Worm (Caenorhabditis elegans) whole organism, midembryonic: Measurements from ENCODE around the gene B0563.1.
"Not testable (repeated sequence)": the region's sequence is repeated elsewhere in the genome, so short reads cannot be mapped to it uniquely, and the experiment has no call there.

ENCODE experiments used
- T22C8.4 ChIP-seq: fragments of 200-800 bp; sonication (Bioruptor generic); IDR thresholded peaks from 2 replicates; pipeline ENCODE4 v1.3.6; 2022; ENCODE audit warnings: missing genetic modification characterization, missing compliant biosample characterization
- cog-1 ChIP-seq: sonication (generic microtip); optimal IDR thresholded peaks from 2 replicates; lab custom pipeline; 2016; ENCODE audit warnings: missing genetic modification characterization, missing compliant biosample characterization
- flt-1 ChIP-seq: fragments of 200-800 bp; sonication (Bioruptor generic); IDR thresholded peaks from 2 replicates; pipeline ENCODE4 v1.3.6; 2022; ENCODE audit warnings: missing genetic modification characterization, missing compliant biosample characterization
- klf-2 ChIP-seq: fragments of 200-800 bp; sonication (Bioruptor generic); conservative IDR thresholded peaks from 2 replicates; pipeline ENCODE4 v1.3.6; 2022; ENCODE audit warnings: missing genetic modification reagents, missing genetic modification characterization, missing compliant biosample characterization
- med-1 ChIP-seq: sonication (generic microtip); optimal IDR thresholded peaks from 2 replicates; lab custom pipeline; 2017; ENCODE audit warnings: missing genetic modification characterization, mild to moderate bottlenecking, missing compliant biosample characterization, antibody characterized with exemption, missing genetic modification reagents; ENCODE audit not compliant: insufficient read depth
- ref-1 ChIP-seq: fragments of 200-800 bp; sonication (Bioruptor generic); conservative IDR thresholded peaks from 2 replicates; pipeline ENCODE4 v1.3.6; 2022; ENCODE audit warnings: missing genetic modification reagents, missing genetic modification characterization, missing compliant biosample characterization
- tab-1 ChIP-seq: fragments of 200-800 bp; sonication (Bioruptor generic); IDR thresholded peaks from 2 replicates; pipeline ENCODE4 v1.3.6; 2022; ENCODE audit warnings: missing genetic modification characterization, missing compliant biosample characterization
- ztf-23 ChIP-seq: fragments of 200-800 bp; sonication (Bioruptor generic); IDR thresholded peaks from 2 replicates; pipeline ENCODE4 v1.3.6; 2022; ENCODE audit warnings: missing genetic modification reagents, missing genetic modification characterization, missing compliant biosample characterization
- ztf-29 ChIP-seq: fragments of 200-800 bp; sonication (Bioruptor generic); IDR thresholded peaks from 2 replicates; pipeline ENCODE4 v1.3.6; 2022; ENCODE audit warnings: missing genetic modification reagents, missing genetic modification characterization, missing compliant biosample characterization

Gene B0563.1

ce11 chrX:9191795-9192494 lies 20.6 kb downstream of the B0563.1 start, which contains the start of gene Y81B9A.1:
Gene Y81B9A.1, plus strand, starts transcription at chrX:9192444.
- no peak for TF ChIP-seq ref-1
- TF ChIP-seq flt-1 (GFP tag; lab: Robert Waterston, UW): 0 out of 2 replicates have a peak, but pooled peaks have one; percentile 6

- TF ChIP-seq med-1 (GFP tag; lab: Kevin White, UChicago) (no peak), flt-1 (GFP tag; lab: Robert Waterston, UW) (no peak)
Measured at ce11 chrX:9194081-9194480, 22.7 kb downstream of the B0563.1 start.

ce11 chrX:9195375-9196098 lies 24.2 kb downstream of the B0563.1 start:
- TF ChIP-seq flt-1 (GFP tag; lab: Robert Waterston, UW) (no peak), T22C8.4 (no peak), med-1 (GFP tag; lab: Kevin White, UChicago) (no peak), klf-2 (no peak), cog-1 (no peak), ztf-29 (GFP tag; lab: Robert Waterston, UW) (no peak), ref-1 (no peak), tab-1 (GFP tag; lab: Robert Waterston, UW) (no peak), ztf-23 (GFP tag; lab: Robert Waterston, UW) (no peak)

ce11 chrX:9203468-9203867 lies 32.1 kb downstream of the B0563.1 start, which contains the start of gene crb-3:
Gene crb-3, plus strand, starts transcription at chrX:9203768.
- TF ChIP-seq T22C8.4; flt-1 (GFP tag; lab: Robert Waterston, UW); tab-1 (GFP tag; lab: Robert Waterston, UW): not testable (repeated sequence)

ce11 chrX:9204986-9205385 lies 33.6 kb downstream of the B0563.1 start:
- TF ChIP-seq cog-1: no peak
- TF ChIP-seq klf-2: no peak
- TF ChIP-seq ztf-29 (GFP tag; lab: Robert Waterston, UW): no peak
- no peak for TF ChIP-seq tab-1 (GFP tag; lab: Robert Waterston, UW)
- no peak for TF ChIP-seq ztf-23 (GFP tag; lab: Robert Waterston, UW)
- no peak for TF ChIP-seq ref-1
- TF ChIP-seq T22C8.4: no peak
- TF ChIP-seq med-1 (GFP tag; lab: Kevin White, UChicago): no peak
- TF ChIP-seq flt-1 (GFP tag; lab: Robert Waterston, UW): no peak

ce11 chrX:9206731-9207130 lies 35.4 kb downstream of the B0563.1 start:
- no peak for TF ChIP-seq klf-2
- TF ChIP-seq ztf-29 (GFP tag; lab: Robert Waterston, UW): no peak
- no peak for TF ChIP-seq med-1 (GFP tag; lab: Kevin White, UChicago)
- no peak for TF ChIP-seq ref-1
- TF ChIP-seq cog-1: no peak
- no peak for TF ChIP-seq T22C8.4
- TF ChIP-seq tab-1 (GFP tag; lab: Robert Waterston, UW): no peak

ce11 chrX:9208492-9208891 lies 37.2 kb downstream of the B0563.1 start:
- TF ChIP-seq ref-1: no peak
- no peak for TF ChIP-seq ztf-29 (GFP tag; lab: Robert Waterston, UW)
- TF ChIP-seq tab-1 (GFP tag; lab: Robert Waterston, UW): no peak
- TF ChIP-seq flt-1 (GFP tag; lab: Robert Waterston, UW): no peak
- no peak for TF ChIP-seq klf-2
- no peak for TF ChIP-seq ztf-23 (GFP tag; lab: Robert Waterston, UW)
- TF ChIP-seq T22C8.4: no peak
- TF ChIP-seq cog-1: no peak
- TF ChIP-seq med-1 (GFP tag; lab: Kevin White, UChicago): no peak

- no peak for TF ChIP-seq T22C8.4
Measured at ce11 chrX:9208933-9209332, 37.6 kb downstream of the B0563.1 start.

- no peak for TF ChIP-seq flt-1 (GFP tag; lab: Robert Waterston, UW)
- TF ChIP-seq ztf-23 (GFP tag; lab: Robert Waterston, UW): no peak
- TF ChIP-seq ztf-29 (GFP tag; lab: Robert Waterston, UW): no peak
- no peak for TF ChIP-seq cog-1
- no peak for TF ChIP-seq tab-1 (GFP tag; lab: Robert Waterston, UW)
Measured at ce11 chrX:9210086-9210485, 38.7 kb downstream of the B0563.1 start.

- TF ChIP-seq ref-1 (no peak), ztf-23 (GFP tag; lab: Robert Waterston, UW) (no peak), med-1 (GFP tag; lab: Kevin White, UChicago) (no peak), T22C8.4 (no peak), tab-1 (GFP tag; lab: Robert Waterston, UW) (no peak), ztf-29 (GFP tag; lab: Robert Waterston, UW) (no peak), flt-1 (GFP tag; lab: Robert Waterston, UW) (no peak), cog-1 (no peak), klf-2 (no peak)
Measured at ce11 chrX:9212675-9213074, 41.3 kb downstream of the B0563.1 start.

ce11 chrX:9213873-9214341 lies 42.6 kb downstream of the B0563.1 start, which contains the start of gene C35B8.3:
Gene C35B8.3, plus strand, starts transcription at chrX:9213923.
- no peak for TF ChIP-seq ztf-23 (GFP tag; lab: Robert Waterston, UW)
- no peak for TF ChIP-seq med-1 (GFP tag; lab: Kevin White, UChicago)
- TF ChIP-seq tab-1 (GFP tag; lab: Robert Waterston, UW): no peak
- no peak for TF ChIP-seq ref-1
- TF ChIP-seq ztf-29 (GFP tag; lab: Robert Waterston, UW): no peak
- TF ChIP-seq cog-1: no peak
- TF ChIP-seq T22C8.4: no peak
- no peak for TF ChIP-seq klf-2
- no peak for TF ChIP-seq flt-1 (GFP tag; lab: Robert Waterston, UW)
